Worm (Caenorhabditis elegans): ENCODE results near the gene sre-9.

Gene sre-9

ce11 chrV:3894661-3895060 lies at the start of gene sre-9:
TSS of gene sre-9 (plus strand) at chrV:3894961.
- TF ChIP-seq W03F9.2 (tag; optimal IDR thresholded peaks at IDR 0.05) (no peak), dao-5 (tag; optimal IDR thresholded peaks at IDR 0.05) (no peak)

- TF ChIP-seq him-1 (tag; optimal IDR thresholded peaks at IDR 0.05) = no peak
- TF ChIP-seq W03F9.2 (tag; optimal IDR thresholded peaks at IDR 0.05) = no peak
- no peak for TF ChIP-seq dao-5 (tag; optimal IDR thresholded peaks at IDR 0.05)
Measured at ce11 chrV:3847268-3847667, 47.5 kb upstream of the sre-9 start, which contains the start of gene nhr-185. TSS of gene nhr-185 (minus strand) at chrV:3847368.

- TF ChIP-seq him-1 (tag; optimal IDR thresholded peaks at IDR 0.05) (no peak), dao-5 (tag; optimal IDR thresholded peaks at IDR 0.05) (no peak), W03F9.2 (tag; optimal IDR thresholded peaks at IDR 0.05) (no peak)
Measured at ce11 chrV:3851760-3852159, 43.0 kb upstream of the sre-9 start.

- no peak for TF ChIP-seq him-1 (tag; optimal IDR thresholded peaks at IDR 0.05)
- TF ChIP-seq W03F9.2 (tag; optimal IDR thresholded peaks at IDR 0.05) = no peak
- no peak for TF ChIP-seq dao-5 (tag; optimal IDR thresholded peaks at IDR 0.05)
Measured at ce11 chrV:3854847-3855246, 39.9 kb upstream of the sre-9 start, which contains the start of gene nhr-186. TSS of gene nhr-186 (minus strand) at chrV:3854947.

- no peak for TF ChIP-seq him-1 (tag; optimal IDR thresholded peaks at IDR 0.05)
Measured at ce11 chrV:3855916-3856315, 38.8 kb upstream of the sre-9 start.

ce11 chrV:3857778-3858177 lies 37.0 kb upstream of the sre-9 start, which contains the start of gene nhr-188:
TSS of gene nhr-188 (minus strand) at chrV:3857861.
- no peak for TF ChIP-seq W03F9.2 (tag; optimal IDR thresholded peaks at IDR 0.05)
- TF ChIP-seq him-1 (tag; optimal IDR thresholded peaks at IDR 0.05) = no peak
- no peak for TF ChIP-seq dao-5 (tag; optimal IDR thresholded peaks at IDR 0.05)

- TF ChIP-seq him-1 (tag; optimal IDR thresholded peaks at IDR 0.05) = no peak
- no peak for TF ChIP-seq W03F9.2 (tag; optimal IDR thresholded peaks at IDR 0.05)
- no peak for TF ChIP-seq dao-5 (tag; optimal IDR thresholded peaks at IDR 0.05)
Measured at ce11 chrV:3860123-3860522, 34.6 kb upstream of the sre-9 start, which contains the start of gene nhr-189. TSS of gene nhr-189 (minus strand) at chrV:3860243.

- TF ChIP-seq dao-5 (tag; optimal IDR thresholded peaks at IDR 0.05) (no peak), him-1 (tag; optimal IDR thresholded peaks at IDR 0.05) (no peak), W03F9.2 (tag; optimal IDR thresholded peaks at IDR 0.05) (no peak)
Measured at ce11 chrV:3862851-3863250, 31.9 kb upstream of the sre-9 start, which contains the start of gene nhr-187. TSS of gene nhr-187 (minus strand) at chrV:3862951.

ce11 chrV:3865273-3865672 lies 29.5 kb upstream of the sre-9 start:
- no peak for TF ChIP-seq dao-5 (tag; optimal IDR thresholded peaks at IDR 0.05)
- no peak for TF ChIP-seq him-1 (tag; optimal IDR thresholded peaks at IDR 0.05)
- no peak for TF ChIP-seq W03F9.2 (tag; optimal IDR thresholded peaks at IDR 0.05)

- TF ChIP-seq dao-5 (tag; optimal IDR thresholded peaks at IDR 0.05) (no peak), him-1 (tag; optimal IDR thresholded peaks at IDR 0.05) (no peak), W03F9.2 (tag; optimal IDR thresholded peaks at IDR 0.05) (no peak)
Measured at ce11 chrV:3868905-3869304, 25.9 kb upstream of the sre-9 start, which contains the start of gene nhr-157. TSS of gene nhr-157 (minus strand) at chrV:3869005.

- TF ChIP-seq him-1 (tag; optimal IDR thresholded peaks at IDR 0.05) = no peak
- no peak for TF ChIP-seq dao-5 (tag; optimal IDR thresholded peaks at IDR 0.05)
- TF ChIP-seq W03F9.2 (tag; optimal IDR thresholded peaks at IDR 0.05) = no peak
Measured at ce11 chrV:3870359-3870758, 24.4 kb upstream of the sre-9 start.

ce11 chrV:3874102-3874744 lies 20.5 kb upstream of the sre-9 start, which contains the start of gene nhr-158:
TSS of gene nhr-158 (minus strand) at chrV:3874152.
- TF ChIP-seq dao-5 (tag; optimal IDR thresholded peaks at IDR 0.05) (no peak), W03F9.2 (tag; optimal IDR thresholded peaks at IDR 0.05) (no peak), him-1 (tag; optimal IDR thresholded peaks at IDR 0.05) (no peak)

- TF ChIP-seq dao-5 (tag; optimal IDR thresholded peaks at IDR 0.05) (no peak), W03F9.2 (tag; optimal IDR thresholded peaks at IDR 0.05) (no peak), him-1 (tag; optimal IDR thresholded peaks at IDR 0.05) (no peak)
Measured at ce11 chrV:3877242-3877641, 17.5 kb upstream of the sre-9 start.

ce11 chrV:3878223-3878622 lies 16.5 kb upstream of the sre-9 start, which contains the start of gene nhr-159:
TSS of gene nhr-159 (minus strand) at chrV:3878323.
- no peak for TF ChIP-seq W03F9.2 (tag; optimal IDR thresholded peaks at IDR 0.05)

ce11 chrV:3884550-3884949 lies 10.2 kb upstream of the sre-9 start:
- TF ChIP-seq dao-5 (tag; optimal IDR thresholded peaks at IDR 0.05) (no peak), W03F9.2 (tag; optimal IDR thresholded peaks at IDR 0.05) (no peak), him-1 (tag; optimal IDR thresholded peaks at IDR 0.05) (no peak)
